Worm (Caenorhabditis elegans) whole organism, L3 larva: ENCODE measurements around the gene zhit-1.

Experiments
- ama-1 ChIP-seq: fragments of 150-350 bp; optimal IDR thresholded peaks from 2 replicates; lab custom pipeline; 2018
- ceh-16 ChIP-seq: sonication (generic microtip); optimal IDR thresholded peaks from 2 replicates; lab custom pipeline; 2017; ENCODE audit warnings: missing biosample characterization, missing genetic modification characterization
- ceh-82 ChIP-seq: fragments of 150-350 bp; optimal IDR thresholded peaks from 2 replicates; lab custom pipeline; 2014; ENCODE audit warnings: missing biosample characterization, missing genetic modification characterization
- daf-12 ChIP-seq: fragments of 150-350 bp; optimal IDR thresholded peaks from 2 replicates; lab custom pipeline; 2014; ENCODE audit warnings: missing biosample characterization, missing genetic modification reagents, missing genetic modification characterization
- egl-5 ChIP-seq: fragments of 150-350 bp; optimal IDR thresholded peaks from 2 replicates; lab custom pipeline; 2017; ENCODE audit warnings: missing biosample characterization, missing genetic modification reagents, missing genetic modification characterization, inconsistent platforms
- elt-2 ChIP-seq: sonication (generic microtip); optimal IDR thresholded peaks from 2 replicates; lab custom pipeline; 2016; ENCODE audit warnings: missing genetic modification reagents, mild to moderate bottlenecking, missing genetic modification characterization, missing compliant biosample characterization
- elt-3 ChIP-seq, 3 experiments: fragments of 150-350 bp in 1 of 3; sonication (generic microtip) in 2 of 3; optimal IDR thresholded peaks; 2 replicates in 2 of 3; 4 replicates in 1 of 3; lab custom pipeline; 2014 to 2017; ENCODE audit warnings: missing biosample characterization in 3 of 3, missing genetic modification characterization in 3 of 3
- fkh-10 ChIP-seq: sonication (generic microtip); optimal IDR thresholded peaks from 2 replicates; lab custom pipeline; 2017; ENCODE audit warnings: missing biosample characterization, missing genetic modification reagents, missing genetic modification characterization
- hmg-11 ChIP-seq: sonication (generic microtip); optimal IDR thresholded peaks from 2 replicates; lab custom pipeline; 2016; ENCODE audit warnings: missing genetic modification characterization, missing compliant biosample characterization
- lin-15B ChIP-seq: fragments of 150-350 bp; optimal IDR thresholded peaks from 2 replicates; lab custom pipeline; 2014; ENCODE audit warnings: missing biosample characterization, missing genetic modification characterization
- lin-39 ChIP-seq: fragments of 150-350 bp; optimal IDR thresholded peaks from 2 replicates; lab custom pipeline; 2018; ENCODE audit warnings: missing biosample characterization, missing genetic modification reagents, missing genetic modification characterization
- mml-1 ChIP-seq: fragments of 150-350 bp; sonication (generic microtip); optimal IDR thresholded peaks from 3 replicates; lab custom pipeline; 2014; ENCODE audit warnings: missing biosample characterization, missing genetic modification characterization
- nfya-1 ChIP-seq: sonication (generic microtip); optimal IDR thresholded peaks from 2 replicates; lab custom pipeline; 2017; ENCODE audit warnings: missing genetic modification characterization, mild to moderate bottlenecking, missing compliant biosample characterization, antibody characterized with exemption, moderate library complexity; ENCODE audit not compliant: insufficient read depth
- nhr-11 ChIP-seq: fragments of 150-350 bp; optimal IDR thresholded peaks from 2 replicates; lab custom pipeline; 2014; ENCODE audit warnings: missing biosample characterization, missing genetic modification characterization
- nhr-12 ChIP-seq: fragments of 150-350 bp; optimal IDR thresholded peaks from 2 replicates; lab custom pipeline; 2014; ENCODE audit warnings: missing biosample characterization, missing genetic modification characterization
- nhr-237 ChIP-seq: fragments of 150-350 bp; optimal IDR thresholded peaks from 2 replicates; lab custom pipeline; 2014; ENCODE audit warnings: missing biosample characterization, missing genetic modification characterization
- nhr-25 ChIP-seq: sonication (generic microtip); optimal IDR thresholded peaks from 2 replicates; lab custom pipeline; 2017; ENCODE audit warnings: missing biosample characterization, missing genetic modification characterization
- nhr-28 ChIP-seq: fragments of 150-350 bp; optimal IDR thresholded peaks from 2 replicates; lab custom pipeline; 2014; ENCODE audit warnings: missing biosample characterization, missing genetic modification characterization
- nhr-43 ChIP-seq: sonication (generic microtip); optimal IDR thresholded peaks from 2 replicates; lab custom pipeline; 2016; ENCODE audit warnings: mild to moderate bottlenecking, missing genetic modification characterization, missing compliant biosample characterization; ENCODE audit not compliant: poor library complexity, severe bottlenecking
- nhr-76 ChIP-seq: fragments of 150-350 bp; sonication (generic microtip); optimal IDR thresholded peaks from 5 replicates; lab custom pipeline; 2014; ENCODE audit warnings: missing biosample characterization, missing genetic modification characterization
- nhr-77 ChIP-seq: fragments of 150-350 bp; optimal IDR thresholded peaks from 2 replicates; lab custom pipeline; 2014; ENCODE audit warnings: missing biosample characterization, missing genetic modification characterization
- pha-4 ChIP-seq: fragments of 150-350 bp; optimal IDR thresholded peaks from 2 replicates; lab custom pipeline; 2014; ENCODE audit warnings: missing biosample characterization, missing genetic modification reagents, missing genetic modification characterization
- pqm-1 ChIP-seq: fragments of 150-350 bp; optimal IDR thresholded peaks from 2 replicates; lab custom pipeline; 2017; ENCODE audit warnings: missing biosample characterization, missing genetic modification characterization, inconsistent platforms
- sea-2 ChIP-seq: fragments of 150-350 bp; sonication (generic microtip); optimal IDR thresholded peaks from 4 replicates; lab custom pipeline; 2014; ENCODE audit warnings: missing biosample characterization, missing genetic modification reagents, missing genetic modification characterization
- skn-1 ChIP-seq: fragments of 150-350 bp; optimal IDR thresholded peaks from 2 replicates; lab custom pipeline; 2014; ENCODE audit warnings: missing biosample characterization, missing genetic modification characterization
- snpc-4 ChIP-seq: fragments of 150-350 bp; optimal IDR thresholded peaks from 2 replicates; lab custom pipeline; 2014; ENCODE audit warnings: missing biosample characterization, missing genetic modification characterization
- tbx-2 ChIP-seq: sonication (generic microtip); optimal IDR thresholded peaks from 2 replicates; lab custom pipeline; 2016; ENCODE audit warnings: mild to moderate bottlenecking, missing genetic modification characterization, missing compliant biosample characterization
- unc-62 ChIP-seq: fragments of 150-350 bp; sonication (generic microtip); optimal IDR thresholded peaks from 4 replicates; lab custom pipeline; 2014; ENCODE audit warnings: missing biosample characterization, missing genetic modification reagents, missing genetic modification characterization
- ztf-4 ChIP-seq: fragments of 150-350 bp; optimal IDR thresholded peaks from 2 replicates; lab custom pipeline; 2014; ENCODE audit warnings: missing biosample characterization, missing genetic modification characterization

Gene zhit-1

DNA sequence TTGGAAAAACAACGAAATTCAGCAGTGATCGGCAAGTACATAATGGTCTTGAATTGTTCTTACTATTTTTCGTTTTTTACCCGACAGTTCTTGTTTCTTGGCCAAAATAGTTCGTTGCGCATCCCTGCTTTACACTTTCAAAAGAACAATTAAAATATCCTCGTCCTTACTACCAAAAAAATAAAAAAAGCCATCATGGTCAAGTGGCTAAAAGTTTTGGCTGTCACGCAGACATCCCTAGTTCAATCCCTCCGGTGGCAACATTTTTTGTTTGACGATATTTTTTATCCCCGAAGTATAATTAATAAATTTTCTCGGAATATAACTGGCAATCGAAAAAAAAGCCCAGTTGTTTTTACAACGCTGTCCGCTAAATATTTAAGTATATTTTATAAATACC lies 4.5 kb downstream of the zhit-1 start:
- TF ChIP-seq pqm-1 (tag; lab: Kevin White, UChicago), result no peak
- peak; percentile 1 for TF ChIP-seq nhr-43

DNA sequence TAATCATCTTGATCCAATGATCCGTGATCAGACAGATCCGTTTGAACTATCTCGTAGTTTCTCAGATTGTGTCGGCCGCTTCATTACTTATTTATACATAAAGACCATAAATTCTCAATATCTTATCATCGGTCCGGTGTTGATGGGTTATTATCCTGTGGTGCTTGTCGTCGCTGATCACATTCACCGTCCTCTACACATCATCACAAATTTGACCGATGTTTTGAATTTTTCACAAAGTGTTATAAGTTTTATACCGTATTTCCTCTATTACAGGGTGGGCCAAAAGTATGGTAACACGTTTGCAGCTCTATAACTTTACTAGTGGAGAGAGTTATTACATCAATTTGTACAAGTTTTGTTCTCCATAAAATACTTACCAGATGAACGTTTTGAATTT lies 8.4 kb downstream of the zhit-1 start:
- no peak for TF ChIP-seq nfya-1 (tag; lab: Kevin White, UChicago)
- no peak for TF ChIP-seq elt-2 (tag; lab: Kevin White, UChicago)
- no peak for TF ChIP-seq nhr-25 (tag; lab: Kevin White, UChicago)

DNA sequence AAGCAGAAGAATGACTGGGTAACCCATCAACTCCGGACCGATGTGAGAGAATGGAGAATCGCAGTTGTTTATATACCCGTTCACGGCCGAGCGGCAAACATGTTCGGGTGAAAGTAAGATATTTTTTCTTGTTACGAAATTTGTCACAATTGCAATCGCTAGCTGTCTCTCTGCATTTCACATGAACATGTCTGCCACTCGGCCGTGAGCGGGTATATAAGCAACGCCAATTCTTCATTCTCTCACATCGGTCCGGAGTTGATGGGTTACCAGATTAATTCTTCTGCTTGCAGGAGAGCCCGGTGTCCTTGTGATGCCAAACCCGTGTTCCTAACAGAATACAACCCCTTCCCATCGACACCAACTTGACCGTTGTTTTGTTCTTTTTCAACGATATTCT lies 9.3 kb downstream of the zhit-1 start:
- TF ChIP-seq nhr-237 (tag; lab: Kevin White, UChicago) (no peak), skn-1 (no peak), nhr-25 (tag; lab: Kevin White, UChicago) (peak; percentile 41), snpc-4 (tag; lab: Kevin White, UChicago) (peak; percentile 96), hmg-11 (peak; percentile 2)

DNA sequence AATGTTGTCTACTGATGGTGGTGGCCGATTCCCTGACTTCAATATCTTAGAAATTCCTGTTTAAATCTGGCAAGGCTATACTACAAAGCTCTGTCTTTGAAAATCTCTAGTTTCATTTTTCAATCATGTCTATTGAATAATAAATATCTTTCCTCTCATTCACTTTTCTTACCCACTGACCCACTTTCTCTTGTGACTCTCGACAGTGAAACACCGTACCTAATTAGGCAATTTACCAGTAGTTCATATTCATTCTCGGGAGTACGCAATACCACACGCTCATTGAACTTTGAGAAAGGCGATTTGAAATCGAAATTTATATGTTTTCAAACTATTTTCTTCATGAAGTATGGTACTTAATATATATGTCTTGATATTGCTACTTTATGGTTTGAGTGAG lies 11.5 kb downstream of the zhit-1 start, which contains the start of gene CD4.11:
Gene CD4.11 (plus strand): TSS at position 301 of the 400 bp plus-strand sequence.
- TF ChIP-seq lin-39 (tag; lab: Kevin White, UChicago) (no peak), unc-62 (GFP tag; lab: Kevin White, UChicago) (no peak), nhr-12 (tag; lab: Kevin White, UChicago) (no peak), pqm-1 (tag; lab: Kevin White, UChicago) (no peak), nfya-1 (tag; lab: Kevin White, UChicago) (no peak), elt-3 (tag; optimal IDR thresholded peaks at IDR 0.05; lab: Kevin White, UChicago) (no peak), ztf-4 (tag; lab: Kevin White, UChicago) (no peak), mml-1 (tag; lab: Kevin White, UChicago) (no peak), nhr-43 (no peak), ceh-16 (tag; lab: Kevin White, UChicago) (no peak), nhr-28 (tag; lab: Kevin White, UChicago) (no peak), ceh-82 (tag; lab: Kevin White, UChicago) (no peak), nhr-11 (tag; lab: Kevin White, UChicago) (no peak)

DNA sequence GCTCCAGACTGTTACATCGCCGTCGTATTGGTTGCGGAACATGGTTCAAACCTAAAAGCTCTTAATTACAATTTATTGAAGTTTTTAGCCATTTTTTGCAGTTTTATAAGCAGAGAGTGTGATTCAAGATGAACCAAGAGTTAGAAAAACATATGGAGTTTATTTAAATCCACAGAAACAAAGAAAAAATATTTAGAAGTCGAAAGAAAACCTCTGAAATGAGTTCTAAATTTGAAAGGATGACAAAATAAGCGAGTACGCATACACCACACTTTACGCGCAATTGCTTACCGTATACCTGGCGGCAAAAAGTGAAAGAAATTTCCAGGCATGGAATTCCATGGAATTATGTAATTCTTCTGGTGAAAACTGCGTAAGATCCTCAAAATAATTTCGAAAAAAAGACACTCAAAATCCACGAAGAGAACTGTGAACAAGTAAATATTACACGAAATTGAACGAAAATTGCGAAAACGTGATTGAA lies 12.0 kb downstream of the zhit-1 start, which contains the start of gene pas-6:
Gene pas-6 (minus strand): TSS at position 51 of the 484 bp plus-strand sequence.
- TF ChIP-seq pha-4 (tag; lab: Kevin White, UChicago), result peak; percentile 46
- TF ChIP-seq nhr-76 (tag; lab: Kevin White, UChicago), result no peak
- TF ChIP-seq lin-15B (tag; lab: Kevin White, UChicago), result peak; percentile 29
- TF ChIP-seq nhr-77, result no peak
- peak; percentile 72 for TF ChIP-seq skn-1
- no peak for TF ChIP-seq unc-62 (GFP tag; lab: Kevin White, UChicago)
- TF ChIP-seq tbx-2 (tag; lab: Kevin White, UChicago), result no peak
- peak; percentile 79 for TF ChIP-seq nfya-1 (tag; lab: Kevin White, UChicago)
- TF ChIP-seq sea-2, result no peak
- TF ChIP-seq snpc-4 (tag; lab: Kevin White, UChicago), result peak; percentile 15
- peak; percentile 23 for TF ChIP-seq egl-5
- TF ChIP-seq, all 47 proteins: peak for 6

DNA sequence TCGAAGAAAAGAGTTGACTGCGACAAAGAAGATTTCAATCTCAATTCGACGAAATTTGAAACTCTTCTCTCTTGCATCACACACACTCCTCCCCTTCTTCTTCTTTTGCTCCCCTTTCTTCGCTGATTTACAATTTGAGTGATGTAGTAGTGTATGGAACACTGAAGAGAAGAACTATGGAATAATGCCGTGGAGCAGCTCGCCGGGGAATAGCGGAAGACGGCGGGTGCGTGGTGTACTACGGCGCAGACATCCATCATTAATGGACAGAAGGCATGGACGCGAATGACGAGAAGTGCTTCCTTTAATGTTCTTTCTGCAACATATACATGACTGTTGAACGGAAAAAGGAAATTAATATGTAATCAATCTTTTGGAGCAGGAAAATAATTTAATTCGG lies 13.5 kb downstream of the zhit-1 start:
- TF ChIP-seq nfya-1 (tag; lab: Kevin White, UChicago), result peak; percentile 9
- peak; percentile 71 for TF ChIP-seq lin-39 (tag; lab: Kevin White, UChicago)
- no peak for TF ChIP-seq fkh-10
- peak; percentile 46 for TF ChIP-seq ama-1 (lab: Kevin White, UChicago)

DNA sequence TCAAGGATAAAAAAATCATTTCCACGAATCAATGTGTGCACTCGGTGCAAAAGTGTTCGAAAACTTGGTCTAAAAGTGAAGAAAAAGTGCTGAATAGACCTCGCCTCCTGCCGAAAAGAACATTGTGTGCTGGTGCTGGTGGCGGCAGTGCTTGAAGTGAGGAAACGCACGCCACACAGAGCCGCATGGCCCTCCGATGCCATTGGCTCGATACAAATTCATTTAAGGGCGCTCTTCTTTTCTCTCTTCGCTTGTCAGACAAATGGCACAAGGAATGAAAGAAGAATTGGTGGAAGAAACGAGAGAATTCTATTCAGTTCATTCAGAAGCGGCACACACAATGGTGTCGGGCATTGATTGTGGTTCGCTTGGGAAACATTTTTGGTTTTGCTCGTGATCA lies 14.0 kb downstream of the zhit-1 start:
- TF ChIP-seq mml-1 (tag; lab: Kevin White, UChicago) (no peak), nhr-25 (tag; lab: Kevin White, UChicago) (no peak), unc-62 (GFP tag; lab: Kevin White, UChicago) (no peak), daf-12 (tag; lab: Kevin White, UChicago) (no peak), hmg-11 (peak; percentile 16), nfya-1 (tag; lab: Kevin White, UChicago) (peak; percentile 48), sea-2 (no peak)
